Worm (Caenorhabditis elegans): ENCODE measurements around the gene C56E6.2.

Gene C56E6.2

ce11 chrII:6482762-6483161, 42.0 kb upstream of the C56E6.2 start (continued):
- TF ChIP-seq hsf-1 (GFP tag; IDR thresholded peaks at IDR 0.05) = no peak

DNA sequence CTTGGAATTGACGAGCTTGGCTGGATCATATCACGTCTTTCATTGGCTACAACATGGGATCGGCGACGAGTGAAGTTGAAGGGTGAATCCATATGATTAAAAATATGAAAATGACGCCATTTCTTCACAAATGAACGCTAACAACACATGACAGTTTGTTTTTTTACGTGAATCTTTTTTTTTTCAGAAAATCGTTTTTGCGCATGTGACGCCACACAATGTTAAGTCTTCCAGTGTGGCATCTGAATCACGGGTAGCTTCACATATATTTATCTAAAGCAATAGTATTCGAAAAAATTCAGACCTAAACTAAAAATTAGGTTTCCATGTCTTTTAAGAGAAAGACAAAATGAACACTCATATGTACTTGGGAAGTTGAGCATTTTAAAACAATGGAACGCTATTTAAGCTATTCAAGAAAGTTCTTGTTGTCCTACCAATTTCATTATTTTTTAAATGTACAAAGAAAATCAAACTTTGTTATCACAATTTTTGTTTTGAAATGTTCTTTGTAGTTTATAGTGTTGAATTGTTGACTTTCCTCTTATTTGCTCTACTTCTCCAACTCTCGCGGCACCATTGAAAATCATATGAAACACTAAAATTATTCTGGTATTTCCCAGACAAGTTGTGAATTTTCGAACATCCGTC, 39.7 kb upstream of the C56E6.2 start, which contains the start of the genes lido-16 and plpp-1.2:
Gene lido-16, minus strand, starts transcription at position 101 of the 651 bp plus-strand sequence.
Gene plpp-1.2, plus strand, starts transcription at position 601 of the 651 bp plus-strand sequence.
- no peak for TF ChIP-seq rpc-1 (optimal IDR thresholded peaks at IDR 0.05)
- no peak for TF ChIP-seq rpc-1 (tag; optimal IDR thresholded peaks at IDR 0.05)
- no peak for TF ChIP-seq mes-4 (tag; optimal IDR thresholded peaks at IDR 0.05)

ce11 chrII:6486344-6486743, 38.4 kb upstream of the C56E6.2 start:
- TF ChIP-seq nhr-80 (tag; optimal IDR thresholded peaks at IDR 0.05) (peak; percentile 82), ztf-22 (GFP tag; optimal IDR thresholded peaks at IDR 0.05) (no peak), cebp-1 (GFP tag; IDR thresholded peaks at IDR 0.05) (0 out of 2 replicates have a peak, but pooled peaks have one; percentile 24), cebp-1 (tag; optimal IDR thresholded peaks at IDR 0.05) (no peak), gei-17 (GFP tag; optimal IDR thresholded peaks at IDR 0.05) (no peak), nhr-27 (tag; optimal IDR thresholded peaks at IDR 0.05) (no peak), Y79H2A.3 (GFP tag; conservative IDR thresholded peaks at IDR 0.05) (no peak), F33H1.4 (GFP tag; IDR thresholded peaks at IDR 0.05) (no peak), unc-130 (GFP tag; optimal IDR thresholded peaks at IDR 0.05) (no peak)

DNA sequence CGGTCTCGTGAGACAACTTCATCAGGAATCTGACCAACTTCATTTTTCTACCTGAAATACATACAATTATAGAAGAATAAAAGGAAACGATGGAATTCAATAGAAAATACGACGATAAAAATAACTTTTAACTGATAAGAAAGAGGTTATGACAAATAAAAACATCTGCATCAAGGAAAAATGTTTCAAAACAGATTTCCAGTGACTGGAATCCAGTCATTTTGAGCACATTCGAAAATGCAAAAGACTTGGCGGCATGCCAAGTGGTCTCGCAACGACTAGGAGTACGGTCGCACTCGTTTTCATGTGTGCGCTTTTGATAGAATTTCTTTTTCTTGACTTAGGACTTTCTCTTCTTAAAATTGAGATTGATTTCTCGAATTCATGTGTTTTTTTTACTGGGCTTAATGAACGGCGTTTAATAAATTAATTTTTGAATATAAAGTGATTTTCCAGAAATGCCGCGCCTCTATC, 35.0 kb upstream of the C56E6.2 start, which contains the start of the genes snr-3 and rsp-5:
Gene snr-3, minus strand, starts transcription at position 51 of the 474 bp plus-strand sequence.
Gene rsp-5, plus strand, starts transcription at position 455 of the 474 bp plus-strand sequence.
- no peak for TF ChIP-seq nhr-80 (tag; optimal IDR thresholded peaks at IDR 0.05)
- TF ChIP-seq F33H1.4 (GFP tag; IDR thresholded peaks at IDR 0.05) = peak; percentile 97
- TF ChIP-seq Y95B8A.8 (GFP tag; IDR thresholded peaks at IDR 0.05) = no peak
- no peak for TF ChIP-seq madf-10 (tag; optimal IDR thresholded peaks at IDR 0.05)
- TF ChIP-seq lin-54 (GFP tag; optimal IDR thresholded peaks at IDR 0.05) = peak; percentile 70
- TF ChIP-seq dpff-1 (tag; optimal IDR thresholded peaks at IDR 0.05) = no peak
- TF ChIP-seq madf-3 (GFP tag; IDR thresholded peaks at IDR 0.05) = 0 out of 2 replicates have a peak, but pooled peaks have one; percentile 51
- TF ChIP-seq B0035.1 (tag; optimal IDR thresholded peaks at IDR 0.05) = no peak
- TF ChIP-seq ccch-3 (GFP tag; optimal IDR thresholded peaks at IDR 0.05) = no peak
- 0 out of 2 replicates have a peak, but pooled peaks have one; percentile 28 for TF ChIP-seq ceh-100 (GFP tag; IDR thresholded peaks at IDR 0.05)
- TF ChIP-seq F22D6.2 (tag; optimal IDR thresholded peaks at IDR 0.05) = no peak
- no peak for TF ChIP-seq zim-3 (tag; optimal IDR thresholded peaks at IDR 0.05)
- TF ChIP-seq attf-6 (GFP tag; IDR thresholded peaks at IDR 0.05) = no peak
- TF ChIP-seq mel-28 (tag; optimal IDR thresholded peaks at IDR 0.05; ENCODE audit: borderline replicate concordance) = no peak
- no peak for TF ChIP-seq nhr-179 (tag; optimal IDR thresholded peaks at IDR 0.05)
- TF ChIP-seq aptf-3 (GFP tag; IDR thresholded peaks at IDR 0.05) = no peak
- no peak for TF ChIP-seq hrde-1 (tag; optimal IDR thresholded peaks at IDR 0.05; ENCODE audit: borderline replicate concordance)
- no peak for TF ChIP-seq lir-1 (GFP tag; conservative IDR thresholded peaks at IDR 0.05)
- peak; percentile 45; the same call in 1 of the 2 replicates for TF ChIP-seq hmg-1.2 (GFP tag; IDR thresholded peaks at IDR 0.05)
- peak; percentile 92 for TF ChIP-seq lsl-1 (GFP tag; optimal IDR thresholded peaks at IDR 0.05)
- no peak for TF ChIP-seq hlh-26 (GFP tag; conservative IDR thresholded peaks at IDR 0.05)
- TF ChIP-seq F49E8.2 (tag; optimal IDR thresholded peaks at IDR 0.05; ENCODE audit: insufficient read depth) = peak; percentile 55
- no peak for TF ChIP-seq cebp-2 (GFP tag; IDR thresholded peaks at IDR 0.05)
- TF ChIP-seq rec-8 (tag; optimal IDR thresholded peaks at IDR 0.05) = no peak
- TF ChIP-seq ZK185.1 (tag; optimal IDR thresholded peaks at IDR 0.05; ENCODE audit: poor library complexity, severe bottlenecking) = peak; percentile 40
- peak; percentile 62 for TF ChIP-seq D2030.7 (GFP tag; IDR thresholded peaks at IDR 0.05)
- no peak for TF ChIP-seq aptf-2 (GFP tag; conservative IDR thresholded peaks at IDR 0.05)
- TF ChIP-seq Y53F4B.3 (GFP tag; IDR thresholded peaks at IDR 0.05) = no peak
- no peak for TF ChIP-seq let-526 (GFP tag; IDR thresholded peaks at IDR 0.05)
- no peak for TF ChIP-seq F52B5.7 (tag; optimal IDR thresholded peaks at IDR 0.05)
- no peak for TF ChIP-seq egl-18 (GFP tag; IDR thresholded peaks at IDR 0.05)
- peak; percentile 52; the same call in 1 of the 2 replicates for TF ChIP-seq pbrm-1 (GFP tag; IDR thresholded peaks at IDR 0.05)
